Worm (Caenorhabditis elegans): ENCODE data around the gene F41E6.17.
A peak's percentile ranks its signal among the peaks of the same experiment; 100 is the strongest.

Gene F41E6.17

DNA sequence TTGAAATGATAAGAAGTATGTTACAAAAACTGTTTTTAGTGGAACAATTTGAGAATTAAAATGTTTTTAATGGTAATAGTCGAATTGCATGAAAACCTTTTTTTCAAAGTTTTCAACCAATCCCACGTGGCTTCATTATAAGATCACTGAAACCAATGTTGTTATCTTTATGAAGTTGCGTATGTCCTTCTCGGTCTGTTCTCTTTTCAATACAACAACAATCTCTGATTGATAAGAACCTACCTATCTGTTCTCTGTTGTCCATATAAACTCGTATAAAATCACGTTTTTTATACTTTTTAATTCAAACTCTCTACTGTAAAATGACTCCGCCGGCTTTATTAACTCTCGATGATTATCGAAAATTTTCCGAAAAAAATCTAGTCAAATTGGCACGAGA, 20.6 kb upstream of the F41E6.17 start, which contains the start of gene F41E6.5:
Gene F41E6.5, plus strand, starts transcription at position 209 of the 400 bp plus-strand sequence.
- TF ChIP-seq M03D4.4 (tag; optimal IDR thresholded peaks at IDR 0.05) (no peak), nhr-76 (tag; optimal IDR thresholded peaks at IDR 0.05) (no peak), mls-2 (tag; optimal IDR thresholded peaks at IDR 0.05) (no peak), bed-3 (GFP tag; optimal IDR thresholded peaks at IDR 0.05) (no peak), snpc-4 (tag; optimal IDR thresholded peaks at IDR 0.05) (no peak), sptf-1 (tag; optimal IDR thresholded peaks at IDR 0.05) (no peak), mab-5 (tag; optimal IDR thresholded peaks at IDR 0.05) (no peak), pha-4 (tag; optimal IDR thresholded peaks at IDR 0.05) (no peak), sem-2 (GFP tag; optimal IDR thresholded peaks at IDR 0.05) (no peak), unc-62 (GFP tag; optimal IDR thresholded peaks at IDR 0.05) (no peak)

- peak; percentile 87 for TF ChIP-seq pha-4 (tag; optimal IDR thresholded peaks at IDR 0.05)
- TF ChIP-seq zip-8 (tag; optimal IDR thresholded peaks at IDR 0.05), result peak; percentile 25
- peak; percentile 61 for TF ChIP-seq blmp-1 (tag; optimal IDR thresholded peaks at IDR 0.05)
- TF ChIP-seq nhr-237 (tag; optimal IDR thresholded peaks at IDR 0.05), result peak; percentile 73
- peak; percentile 51 for TF ChIP-seq unc-62 (GFP tag; optimal IDR thresholded peaks at IDR 0.05)
- peak; percentile 50 for TF ChIP-seq lin-13 (tag; optimal IDR thresholded peaks at IDR 0.05)
- peak; percentile 45 for TF ChIP-seq cnd-1 (tag; optimal IDR thresholded peaks at IDR 0.05)
- TF ChIP-seq mep-1 (tag; optimal IDR thresholded peaks at IDR 0.05), result peak; percentile 92
- peak; percentile 17 for TF ChIP-seq M03D4.4 (tag; optimal IDR thresholded peaks at IDR 0.05)
- TF ChIP-seq lsy-2 (tag; optimal IDR thresholded peaks at IDR 0.05), result peak; percentile 83
- peak; percentile 25 for TF ChIP-seq elt-1 (tag; optimal IDR thresholded peaks at IDR 0.05; ENCODE audit: borderline replicate concordance, insufficient read depth)
- no peak for TF ChIP-seq ztf-11 (tag; optimal IDR thresholded peaks at IDR 0.05)
- peak; percentile 87 for TF ChIP-seq ces-1 (GFP tag; optimal IDR thresholded peaks at IDR 0.05)
- no peak for TF ChIP-seq nhr-12 (tag; optimal IDR thresholded peaks at IDR 0.05)
- peak; percentile 58 for TF ChIP-seq unc-120 (tag; optimal IDR thresholded peaks at IDR 0.05; ENCODE audit: poor library complexity, severe bottlenecking)
- peak; percentile 61 for TF ChIP-seq hlh-1 (tag; optimal IDR thresholded peaks at IDR 0.05)
- no peak for TF ChIP-seq elt-3 (tag; optimal IDR thresholded peaks at IDR 0.05)
- TF ChIP-seq nhr-28 (tag; optimal IDR thresholded peaks at IDR 0.05), result no peak
- TF ChIP-seq nhr-2 (tag; optimal IDR thresholded peaks at IDR 0.05), result no peak
- TF ChIP-seq mls-2 (tag; optimal IDR thresholded peaks at IDR 0.05), result peak; percentile 68
- TF ChIP-seq ceh-43 (GFP tag; optimal IDR thresholded peaks at IDR 0.05), result no peak
- TF ChIP-seq ceh-83 (GFP tag; optimal IDR thresholded peaks at IDR 0.05), result no peak
- TF ChIP-seq ceh-39 (tag; optimal IDR thresholded peaks at IDR 0.05), result peak; percentile 83
- TF ChIP-seq ham-2 (GFP tag; optimal IDR thresholded peaks at IDR 0.05), result no peak
These were observed 17.7 kb upstream of the F41E6.17 start, which contains the start of gene vps-60 for ce11 chrV:8606099-8606696. Gene vps-60, minus strand, starts transcription at chrV:8606128.

ce11 chrV:8607353-8607850, 16.5 kb upstream of the F41E6.17 start, which contains the start of gene smk-1:
Gene smk-1, plus strand, starts transcription at chrV:8607800.
- TF ChIP-seq mls-2 (tag; optimal IDR thresholded peaks at IDR 0.05), result no peak
- no peak for TF ChIP-seq nhr-28 (tag; optimal IDR thresholded peaks at IDR 0.05)
- no peak for TF ChIP-seq ham-2 (GFP tag; optimal IDR thresholded peaks at IDR 0.05)
- no peak for TF ChIP-seq tbx-8 (GFP tag; optimal IDR thresholded peaks at IDR 0.05)
- no peak for TF ChIP-seq mep-1 (tag; optimal IDR thresholded peaks at IDR 0.05)
- no peak for TF ChIP-seq flh-1 (GFP tag; optimal IDR thresholded peaks at IDR 0.05)
- TF ChIP-seq ceh-43 (GFP tag; optimal IDR thresholded peaks at IDR 0.05), result no peak
- TF ChIP-seq nhr-2 (tag; optimal IDR thresholded peaks at IDR 0.05), result no peak
- no peak for TF ChIP-seq lin-32 (GFP tag; optimal IDR thresholded peaks at IDR 0.05)
- no peak for TF ChIP-seq nhr-237 (tag; optimal IDR thresholded peaks at IDR 0.05)
- no peak for TF ChIP-seq hlh-1 (tag; optimal IDR thresholded peaks at IDR 0.05)
- no peak for TF ChIP-seq sptf-1 (tag; optimal IDR thresholded peaks at IDR 0.05)
- no peak for TF ChIP-seq lin-13 (tag; optimal IDR thresholded peaks at IDR 0.05)
- TF ChIP-seq unc-120 (tag; optimal IDR thresholded peaks at IDR 0.05; ENCODE audit: poor library complexity, severe bottlenecking), result no peak
- no peak for TF ChIP-seq sem-2 (GFP tag; optimal IDR thresholded peaks at IDR 0.05)
- TF ChIP-seq nhr-12 (tag; optimal IDR thresholded peaks at IDR 0.05), result no peak

DNA sequence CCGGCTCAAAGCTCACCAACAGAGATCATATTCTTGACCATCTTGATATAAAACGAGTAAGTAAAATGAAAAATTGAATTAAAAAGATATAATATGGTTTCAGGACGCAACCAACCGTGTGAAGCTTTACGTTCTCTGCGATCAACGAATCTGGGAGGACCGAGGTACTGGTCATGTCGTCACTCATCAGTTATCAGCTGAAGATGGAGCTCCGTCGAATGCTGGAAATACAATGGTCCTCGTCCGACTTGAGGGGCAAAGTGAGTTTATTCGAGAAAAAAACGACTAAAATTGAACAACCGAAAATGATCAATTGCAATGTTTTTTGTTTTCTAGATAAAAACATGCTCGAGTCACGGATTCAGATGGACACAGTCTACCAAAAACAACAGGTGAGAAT, 15.4 kb upstream of the F41E6.17 start:
- TF ChIP-seq pha-4 (tag; optimal IDR thresholded peaks at IDR 0.05) (no peak), nhr-2 (tag; optimal IDR thresholded peaks at IDR 0.05) (no peak), ztf-11 (tag; optimal IDR thresholded peaks at IDR 0.05) (no peak), bed-3 (GFP tag; optimal IDR thresholded peaks at IDR 0.05) (no peak), tbx-8 (GFP tag; optimal IDR thresholded peaks at IDR 0.05) (no peak)

Data from whole organism, mixed stage, embryonic.